Fruit fly (Drosophila melanogaster): ENCODE data around the gene CG13073.

The CG13073 gene

DNA sequence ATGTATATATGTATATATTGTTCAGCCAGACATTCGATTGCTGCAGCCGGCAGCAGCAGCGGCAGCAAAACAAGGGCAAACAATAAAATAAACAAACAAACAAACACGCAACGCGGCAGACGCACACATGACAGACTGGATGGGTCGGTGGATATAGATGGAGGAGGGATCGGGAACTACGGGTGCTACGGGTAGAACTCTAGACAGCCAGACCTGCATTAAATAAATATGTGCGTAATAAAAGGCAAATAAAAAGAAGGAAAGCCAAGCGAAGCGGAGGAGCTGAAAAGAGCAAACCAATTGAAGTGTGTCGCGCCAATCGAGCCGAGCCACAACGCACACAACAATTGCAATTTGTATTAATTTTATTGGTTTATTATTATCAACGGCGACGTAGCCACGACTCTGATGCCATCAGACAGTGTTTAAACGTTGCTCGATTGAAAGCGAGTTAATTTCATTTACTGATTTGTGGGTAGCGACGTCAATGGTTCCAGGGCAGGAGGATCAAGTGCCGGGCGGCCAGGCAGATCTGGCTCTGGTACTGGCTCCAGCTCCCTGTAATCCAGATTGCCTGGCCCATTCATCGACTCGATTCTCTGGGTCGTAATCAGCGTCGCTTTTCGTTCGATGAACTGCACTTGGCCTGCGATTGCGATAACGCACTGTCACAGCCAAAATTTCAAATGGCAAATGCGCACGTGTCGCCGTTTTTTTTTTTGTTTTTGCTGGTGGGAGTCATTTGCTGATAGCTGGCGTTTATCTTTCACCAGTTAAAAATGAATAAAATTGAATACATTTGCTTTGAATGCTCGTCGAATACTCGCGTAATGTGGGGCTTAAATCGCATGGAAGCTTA lies 23.0 kb downstream of the CG13073 start (continued):
- TF ChIP-seq HHEX (GFP tag; optimal IDR thresholded peaks at IDR 0.05) = peak; percentile 8
- no peak for TF ChIP-seq Sry-δ (GFP tag; optimal IDR thresholded peaks at IDR 0.05)
- no peak for TF ChIP-seq CG33213 (GFP tag; optimal IDR thresholded peaks at IDR 0.05)
- peak; percentile 14 for TF ChIP-seq kah (GFP tag; optimal IDR thresholded peaks at IDR 0.05)
- TF ChIP-seq pzg (GFP tag; optimal IDR thresholded peaks at IDR 0.05) = no peak
- peak; percentile 41 for TF ChIP-seq odd (GFP tag; optimal IDR thresholded peaks at IDR 0.05)
- TF ChIP-seq CG10209 (GFP tag; optimal IDR thresholded peaks at IDR 0.05) = peak; percentile 52
- TF ChIP-seq NC2α (GFP tag; optimal IDR thresholded peaks at IDR 0.05) = peak; percentile 23
- TF ChIP-seq CG7839 (tag; optimal IDR thresholded peaks at IDR 0.05) = no peak
- TF ChIP-seq dmrt11E (tag; optimal IDR thresholded peaks at IDR 0.05) = peak; percentile 62
- no peak for TF ChIP-seq CG4854 (GFP tag; optimal IDR thresholded peaks at IDR 0.05)
- TF ChIP-seq CG6654 (GFP tag; optimal IDR thresholded peaks at IDR 0.05) = peak; percentile 13
- no peak for TF ChIP-seq chn (GFP tag; optimal IDR thresholded peaks at IDR 0.05)
- 0 out of 3 replicates have a peak, but pooled peaks have one; percentile 17 for TF ChIP-seq croc (GFP tag; conservative IDR thresholded peaks at IDR 0.05)
- TF ChIP-seq Deaf1 (tag; optimal IDR thresholded peaks at IDR 0.05) = no peak
- no peak for TF ChIP-seq dpn (GFP tag; optimal IDR thresholded peaks at IDR 0.05)
- TF ChIP-seq Oli (tag; optimal IDR thresholded peaks at IDR 0.05) = no peak
- no peak for TF ChIP-seq gt (GFP tag; IDR thresholded peaks at IDR 0.05)
- no peak for TF ChIP-seq p53 (GFP tag; optimal IDR thresholded peaks at IDR 0.05)
- peak; percentile 14 for TF ChIP-seq CG18619 (GFP tag; optimal IDR thresholded peaks at IDR 0.05)
- no peak for TF ChIP-seq CG9215 (GFP tag; IDR thresholded peaks at IDR 0.05)
- TF ChIP-seq lab (GFP tag; optimal IDR thresholded peaks at IDR 0.05) = peak; percentile 26
- no peak for TF ChIP-seq sisA (GFP tag; IDR thresholded peaks at IDR 0.05)
- TF ChIP-seq sim (GFP tag; IDR thresholded peaks at IDR 0.05) = no peak
- TF ChIP-seq wek (GFP tag; optimal IDR thresholded peaks at IDR 0.05) = peak; percentile 29
- TF ChIP-seq dmrt99B (tag; optimal IDR thresholded peaks at IDR 0.05) = no peak
- no peak for TF ChIP-seq CG15073 (GFP tag; optimal IDR thresholded peaks at IDR 0.05)
- TF ChIP-seq CG8290 (GFP tag; optimal IDR thresholded peaks at IDR 0.05) = no peak
- TF ChIP-seq CG8290 (tag; optimal IDR thresholded peaks at IDR 0.05) = peak in 1 of 2 experiments; percentile 69
- 0 out of 2 replicates have a peak, but pooled peaks have one; percentile 23 for TF ChIP-seq Awh (GFP tag; IDR thresholded peaks at IDR 0.05)
- TF ChIP-seq zen (tag; optimal IDR thresholded peaks at IDR 0.05) = no peak
- no peak for TF ChIP-seq Dll (GFP tag; IDR thresholded peaks at IDR 0.05; ENCODE audit: partially characterized antibody)
- TF ChIP-seq CG8478 (optimal IDR thresholded peaks at IDR 0.05) = no peak
- peak; percentile 68 for TF ChIP-seq CG10431 (GFP tag; optimal IDR thresholded peaks at IDR 0.05)
- no peak for TF ChIP-seq ato (GFP tag; IDR thresholded peaks at IDR 0.05; ENCODE audit: partially characterized antibody)
- no peak for TF ChIP-seq emc (GFP tag; optimal IDR thresholded peaks at IDR 0.05)
- TF ChIP-seq CG6765 (GFP tag; optimal IDR thresholded peaks at IDR 0.05) = no peak
- no peak for TF ChIP-seq CG6689 (GFP tag; IDR thresholded peaks at IDR 0.05)
- TF ChIP-seq br (optimal IDR thresholded peaks at IDR 0.05) = no peak
- TF ChIP-seq HLHmδ (GFP tag; optimal IDR thresholded peaks at IDR 0.05) = peak; percentile 62
- no peak for TF ChIP-seq esg (GFP tag; conservative IDR thresholded peaks at IDR 0.05)
- no peak for TF ChIP-seq tup (GFP tag; optimal IDR thresholded peaks at IDR 0.05)
- TF ChIP-seq CG10267 (tag; optimal IDR thresholded peaks at IDR 0.05) = peak; percentile 15
- TF ChIP-seq Oaz (GFP tag; IDR thresholded peaks at IDR 0.05) = no peak
- TF ChIP-seq pnt (GFP tag; optimal IDR thresholded peaks at IDR 0.05) = no peak
- TF ChIP-seq gem (tag; optimal IDR thresholded peaks at IDR 0.05) = peak; percentile 41
- TF ChIP-seq CG2678 (tag; optimal IDR thresholded peaks at IDR 0.05) = peak; percentile 21
- peak; percentile 62 for TF ChIP-seq CG6813 (GFP tag; optimal IDR thresholded peaks at IDR 0.05)
- TF ChIP-seq CG7928 (GFP tag; optimal IDR thresholded peaks at IDR 0.05) = no peak
- TF ChIP-seq twi (tag; optimal IDR thresholded peaks at IDR 0.05) = peak; percentile 73

All from whole organism, embryonic.